Fruit fly (Drosophila melanogaster): Measurements from ENCODE around the gene CG5282.

CG5282 gene

DNA sequence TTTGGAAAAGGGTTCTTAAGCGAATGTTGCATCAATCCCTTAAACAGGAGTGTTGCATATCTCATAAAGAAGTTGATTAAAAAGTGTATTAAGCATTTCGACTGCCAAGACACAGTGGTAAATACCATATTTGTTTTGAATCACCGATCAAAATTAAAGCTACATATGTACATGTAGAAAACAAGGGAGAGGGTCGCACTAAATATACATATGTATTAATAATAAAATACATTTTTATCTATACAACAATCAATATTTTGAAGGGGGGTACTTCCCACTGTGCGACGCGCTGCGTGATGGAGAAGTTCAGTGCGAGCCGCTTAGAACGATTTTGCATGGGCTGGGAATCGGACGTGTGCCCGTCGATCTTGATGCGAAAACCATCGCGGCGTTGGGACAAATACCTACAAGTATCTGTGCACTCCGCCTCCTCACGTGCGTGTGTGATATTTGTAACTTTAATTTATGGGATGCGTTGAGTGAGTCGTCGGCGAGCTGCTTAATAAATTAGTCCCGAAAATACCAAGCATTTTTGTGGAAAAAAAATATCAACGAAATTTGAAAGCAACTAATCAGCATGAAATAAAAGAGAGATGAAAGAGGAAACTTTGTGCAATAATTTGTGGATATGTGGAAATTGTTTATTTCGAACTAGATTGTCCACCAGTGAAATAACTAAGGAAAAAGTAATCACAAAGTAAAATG, 19.1 kb upstream of the CG5282 start (continued):
- peak; percentile 32 for TF ChIP-seq CG17186 (GFP tag; optimal IDR thresholded peaks at IDR 0.05)
- TF ChIP-seq ash1 (GFP tag; optimal IDR thresholded peaks at IDR 0.05): no peak
- TF ChIP-seq sisA (GFP tag; IDR thresholded peaks at IDR 0.05): peak; percentile 89
- peak; percentile 37 for TF ChIP-seq CG9609 (GFP tag; optimal IDR thresholded peaks at IDR 0.05)
- TF ChIP-seq sna (GFP tag; IDR thresholded peaks at IDR 0.05; ENCODE audit: partially characterized antibody): no peak
- peak; percentile 9 for TF ChIP-seq Dip3 (GFP tag; optimal IDR thresholded peaks at IDR 0.05)
- TF ChIP-seq Sry-δ (GFP tag; optimal IDR thresholded peaks at IDR 0.05): no peak
- peak; percentile 47 for TF ChIP-seq schlank (tag; optimal IDR thresholded peaks at IDR 0.05)
- TF ChIP-seq Pdp1 (GFP tag; optimal IDR thresholded peaks at IDR 0.05): peak; percentile 13 to 49
- TF ChIP-seq CG31388 (GFP tag; optimal IDR thresholded peaks at IDR 0.05): peak; percentile 71
- peak; percentile 23 for TF ChIP-seq CG10565 (GFP tag; optimal IDR thresholded peaks at IDR 0.05)
- TF ChIP-seq trem (tag; optimal IDR thresholded peaks at IDR 0.05): peak; percentile 71
- TF ChIP-seq CG6272 (GFP tag; IDR thresholded peaks at IDR 0.05): peak; percentile 79
- TF ChIP-seq hbn (GFP tag; IDR thresholded peaks at IDR 0.05; ENCODE audit: partially characterized antibody): no peak
- TF ChIP-seq CG2875 (GFP tag; optimal IDR thresholded peaks at IDR 0.05): peak; percentile 83
- peak; percentile 52 for TF ChIP-seq CG10274 (GFP tag; optimal IDR thresholded peaks at IDR 0.05)
- no peak for TF ChIP-seq pros (GFP tag; optimal IDR thresholded peaks at IDR 0.05)
- TF ChIP-seq emc (GFP tag; optimal IDR thresholded peaks at IDR 0.05): no peak
- TF ChIP-seq E2f2 (GFP tag; IDR thresholded peaks at IDR 0.05): peak; percentile 69
- TF ChIP-seq CG16779 (GFP tag; IDR thresholded peaks at IDR 0.05): peak; percentile 61; the same call in 1 of the 2 replicates
- TF ChIP-seq CG12299 (tag; optimal IDR thresholded peaks at IDR 0.05): peak; percentile 40
- TF ChIP-seq CG12942 (GFP tag; optimal IDR thresholded peaks at IDR 0.05): peak; percentile 68
- peak in 1 of 2 experiments; percentile 78 for TF ChIP-seq Eip74EF (GFP tag; optimal IDR thresholded peaks at IDR 0.05)
- TF ChIP-seq Trl (optimal IDR thresholded peaks at IDR 0.05): no peak
- TF ChIP-seq Trl (GFP tag; optimal IDR thresholded peaks at IDR 0.05): no peak
- peak; percentile 74 for TF ChIP-seq HmgZ (tag; optimal IDR thresholded peaks at IDR 0.05)
- no peak for TF ChIP-seq Dll (GFP tag; IDR thresholded peaks at IDR 0.05; ENCODE audit: partially characterized antibody)
- TF ChIP-seq trh (GFP tag; optimal IDR thresholded peaks at IDR 0.05): peak; percentile 78
- TF ChIP-seq fd102C (GFP tag; optimal IDR thresholded peaks at IDR 0.05): no peak
- TF ChIP-seq CG5245 (GFP tag; optimal IDR thresholded peaks at IDR 0.05): peak; percentile 80
- peak; percentile 66; the same call in 1 of the 2 replicates for TF ChIP-seq dimm (GFP tag; IDR thresholded peaks at IDR 0.05)
- TF ChIP-seq CG2678 (tag; optimal IDR thresholded peaks at IDR 0.05): peak; percentile 89
- peak; percentile 83 for TF ChIP-seq CG12219 (GFP tag; optimal IDR thresholded peaks at IDR 0.05)
- peak; percentile 71 for TF ChIP-seq Abd-B (GFP tag; optimal IDR thresholded peaks at IDR 0.05)
- peak; percentile 69 for TF ChIP-seq CG18764 (GFP tag; optimal IDR thresholded peaks at IDR 0.05)
- peak; percentile 86 for TF ChIP-seq CG30403 (GFP tag; optimal IDR thresholded peaks at IDR 0.05)
- TF ChIP-seq Deaf1 (tag; optimal IDR thresholded peaks at IDR 0.05): peak; percentile 63
- TF ChIP-seq pho (GFP tag; optimal IDR thresholded peaks at IDR 0.05): peak; percentile 11
- peak; percentile 80; the same call in 2 of the 3 replicates for TF ChIP-seq CG7357 (GFP tag; IDR thresholded peaks at IDR 0.05)
- no peak for TF ChIP-seq ERR (GFP tag; optimal IDR thresholded peaks at IDR 0.05)
- TF ChIP-seq az2 (GFP tag; optimal IDR thresholded peaks at IDR 0.05): peak; percentile 83

All from whole organism, embryonic.